Fruit fly (Drosophila melanogaster) ovary, adult (tissue): ENCODE results near the gene papi.

Source experiments
- CG17801 ChIP-seq: fragments of 200-800 bp; optimal IDR thresholded peaks from 2 replicates; lab custom pipeline; 2019; ENCODE audit warnings: missing biosample characterization, mild to moderate bottlenecking, missing genetic modification characterization, moderate library complexity; ENCODE audit not compliant: partially characterized antibody

The papi gene

DNA sequence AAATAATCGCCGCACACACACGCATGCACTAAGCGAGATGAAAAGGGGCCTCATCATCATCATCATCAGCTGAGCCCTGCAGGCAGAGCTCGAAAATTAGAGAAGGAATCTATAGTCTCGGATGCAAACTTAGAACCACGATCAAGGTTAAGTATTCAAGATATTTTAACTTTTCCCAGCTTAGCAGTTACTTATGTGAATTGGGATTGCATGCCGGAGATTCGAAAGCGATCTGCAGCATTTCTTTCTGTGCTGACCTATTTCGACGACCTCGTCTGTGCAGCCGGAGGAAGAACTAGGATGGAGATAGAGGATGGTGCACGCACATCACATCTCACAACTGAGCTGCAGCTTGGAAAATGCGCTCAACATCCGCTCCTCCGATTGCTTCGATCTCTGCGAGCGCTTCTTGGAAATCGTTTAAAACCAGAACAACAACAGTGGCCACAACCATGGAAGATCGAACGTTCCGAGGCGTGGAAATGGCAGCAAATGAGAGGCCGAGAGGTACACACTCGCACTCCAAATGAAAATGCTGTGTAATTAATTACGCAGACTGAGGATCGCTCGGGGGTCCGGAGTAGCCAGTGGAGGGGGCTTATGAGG is 37.7 kb upstream of the papi start:
- TF ChIP-seq CG17801 (GFP tag; lab: Kevin White, UChicago) = no peak

DNA sequence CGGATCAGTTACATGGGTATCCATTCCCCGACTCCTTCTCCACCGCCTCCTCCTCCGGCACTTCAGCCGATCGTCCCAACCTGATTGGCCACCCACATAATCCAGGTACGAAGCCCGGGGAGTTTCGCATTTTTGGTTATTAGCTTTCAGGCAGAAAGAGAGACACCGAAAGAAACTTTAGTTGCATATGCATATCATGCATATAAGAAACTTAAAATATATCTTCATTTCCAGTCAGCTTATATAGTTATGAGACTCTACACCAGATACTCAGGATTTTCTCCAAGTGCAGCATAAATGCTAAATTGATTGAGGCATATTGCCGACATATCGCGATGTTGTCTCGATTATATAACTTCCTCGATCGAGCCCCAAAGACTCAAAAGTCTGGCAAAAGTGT is 36.4 kb upstream of the papi start:
- no peak for TF ChIP-seq CG17801 (GFP tag; lab: Kevin White, UChicago)

DNA sequence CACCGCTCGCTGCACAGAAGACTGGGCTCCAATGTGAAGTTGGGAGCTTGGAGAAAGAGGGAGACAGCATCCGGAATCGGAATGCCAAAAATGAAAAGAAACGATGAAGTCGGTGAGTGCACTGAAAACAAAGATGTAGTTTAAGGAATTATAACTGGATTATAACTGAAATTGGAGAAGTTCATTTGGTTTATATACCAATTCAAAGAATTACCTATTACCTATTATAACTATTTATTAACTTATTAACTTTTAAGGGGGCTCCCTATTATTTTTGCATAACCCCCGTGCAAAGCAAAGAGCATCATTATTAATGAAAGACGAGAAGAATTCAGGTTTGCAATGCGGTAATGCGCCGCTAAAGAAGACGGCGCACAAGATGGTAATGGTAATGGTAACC is 35.9 kb upstream of the papi start:
- TF ChIP-seq CG17801 (GFP tag; lab: Kevin White, UChicago) = no peak

DNA sequence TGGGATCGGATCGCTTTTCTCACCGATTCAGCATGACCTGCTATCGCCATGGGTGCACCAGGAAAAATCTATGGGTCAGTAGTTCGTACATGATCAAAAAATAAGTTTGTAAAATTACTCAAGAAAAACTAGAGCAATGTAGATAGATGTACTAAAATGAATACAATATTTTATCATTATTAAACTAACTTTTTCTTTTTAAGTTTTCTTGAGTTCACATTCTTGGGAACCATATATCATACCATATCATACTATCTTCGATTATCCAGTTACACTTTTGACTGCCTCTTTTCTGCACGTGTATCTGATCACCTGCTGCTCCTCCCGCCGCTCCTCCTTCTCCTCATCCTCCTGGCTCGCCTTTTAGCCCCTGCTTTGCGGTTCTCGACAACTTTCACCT is 35.2 kb upstream of the papi start:
- no peak for TF ChIP-seq CG17801 (GFP tag; lab: Kevin White, UChicago)

DNA sequence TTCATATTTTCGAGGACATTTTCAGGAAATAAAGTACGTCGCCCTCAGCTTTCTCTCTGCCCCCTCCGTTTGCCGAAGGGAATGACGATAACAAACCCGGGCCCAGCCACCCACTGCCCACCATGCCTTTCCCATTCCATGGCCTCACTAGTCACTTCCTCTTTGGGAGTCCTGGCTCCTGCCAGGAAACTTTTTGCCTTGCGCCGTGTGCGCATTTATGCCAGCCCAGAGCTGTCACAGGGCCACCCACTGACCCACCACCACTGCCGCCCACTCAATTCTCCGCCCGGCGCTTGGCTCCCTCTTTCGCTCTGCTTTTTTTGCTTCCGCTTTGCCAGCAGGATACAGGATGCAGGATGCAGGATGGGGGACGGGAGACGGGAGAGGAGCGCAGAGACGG is 33.1 kb upstream of the papi start:
- no peak for TF ChIP-seq CG17801 (GFP tag; lab: Kevin White, UChicago)

DNA sequence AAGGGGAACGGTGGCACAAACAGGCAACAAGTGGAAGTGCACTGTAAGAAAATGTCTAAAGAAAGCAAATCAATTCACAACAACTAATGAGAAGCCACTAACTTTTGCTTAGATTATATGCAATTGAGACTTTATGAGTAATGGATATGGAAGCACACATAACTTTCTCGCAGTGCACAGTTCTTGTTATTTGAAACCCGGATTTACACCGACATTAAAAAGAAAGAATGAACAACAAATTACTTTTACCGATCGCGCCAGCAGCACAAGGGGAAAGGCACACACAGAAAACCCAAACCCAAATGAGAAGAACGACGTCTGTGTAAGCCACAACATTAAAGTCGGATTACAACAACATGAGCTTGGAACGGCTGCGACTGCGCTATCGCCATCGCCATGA is 31.4 kb upstream of the papi start:
- no peak for TF ChIP-seq CG17801 (GFP tag; lab: Kevin White, UChicago)

DNA sequence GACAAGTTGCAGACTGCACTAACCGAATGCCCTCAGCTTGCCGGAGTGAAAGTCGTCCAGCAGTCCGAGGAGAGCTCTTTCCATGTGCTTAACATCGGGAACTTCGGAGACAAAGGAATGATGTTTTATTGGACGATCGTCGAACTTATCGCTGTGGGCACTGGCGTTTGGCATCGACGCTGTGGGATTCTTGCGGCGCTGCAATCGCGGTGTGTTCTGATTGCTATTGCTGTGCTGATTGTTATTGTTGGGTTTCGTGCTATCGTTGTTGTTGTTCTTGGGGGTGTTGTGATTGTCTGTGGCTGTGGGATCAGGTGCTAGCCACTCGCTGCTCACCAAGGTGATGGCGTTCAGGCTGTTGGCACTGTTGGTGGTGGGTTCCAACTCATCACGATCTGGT is 29.9 kb upstream of the papi start:
- TF ChIP-seq CG17801 (GFP tag; lab: Kevin White, UChicago) = no peak

DNA sequence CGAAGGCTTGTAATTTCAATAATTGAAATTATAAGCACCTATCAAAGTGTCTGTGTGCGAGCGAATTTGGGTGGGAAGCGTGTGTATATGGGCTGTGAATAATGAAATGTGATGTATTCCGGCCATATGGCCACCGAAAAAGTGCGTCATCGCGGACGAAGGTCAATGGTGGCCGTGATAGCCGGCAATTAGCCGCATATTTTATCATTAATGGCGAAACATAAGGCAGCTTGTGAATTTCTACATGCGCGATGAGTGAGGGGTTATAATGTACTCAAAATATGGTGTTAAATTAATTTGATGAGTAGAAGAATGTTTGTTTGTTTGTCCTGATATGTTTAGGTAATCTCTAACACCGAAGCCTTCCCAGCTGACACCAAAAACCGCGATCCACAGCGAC is 29.1 kb upstream of the papi start:
- no peak for TF ChIP-seq CG17801 (GFP tag; lab: Kevin White, UChicago)

DNA sequence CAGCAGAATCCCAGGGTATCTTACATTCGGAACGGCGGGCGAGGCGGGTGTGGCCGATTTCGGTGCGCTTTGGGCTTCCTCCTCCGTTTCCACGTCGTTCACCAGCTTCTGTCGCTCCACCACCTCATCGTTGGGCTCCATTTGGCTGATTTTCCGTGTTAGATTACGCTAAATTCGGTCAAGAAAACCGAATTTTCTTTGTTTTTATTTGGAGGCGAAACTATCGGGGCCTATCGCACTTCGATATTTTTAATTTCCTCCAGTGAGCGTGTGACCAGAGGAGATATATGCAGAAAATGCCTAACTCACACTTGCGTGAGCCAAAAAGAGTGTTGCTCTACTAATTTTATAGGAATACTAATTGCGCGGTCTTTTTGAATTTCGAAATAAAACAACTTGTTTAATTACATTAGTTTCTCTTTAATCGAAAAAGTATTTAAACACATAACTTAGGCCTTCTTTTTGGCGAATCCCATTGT is 28.4 kb upstream of the papi start, which contains the start of gene CG10874:
Gene CG10874, minus strand, starts transcription at position 264 of the 479 bp plus-strand sequence.
- peak; percentile 57 for TF ChIP-seq CG17801 (GFP tag; lab: Kevin White, UChicago)

DNA sequence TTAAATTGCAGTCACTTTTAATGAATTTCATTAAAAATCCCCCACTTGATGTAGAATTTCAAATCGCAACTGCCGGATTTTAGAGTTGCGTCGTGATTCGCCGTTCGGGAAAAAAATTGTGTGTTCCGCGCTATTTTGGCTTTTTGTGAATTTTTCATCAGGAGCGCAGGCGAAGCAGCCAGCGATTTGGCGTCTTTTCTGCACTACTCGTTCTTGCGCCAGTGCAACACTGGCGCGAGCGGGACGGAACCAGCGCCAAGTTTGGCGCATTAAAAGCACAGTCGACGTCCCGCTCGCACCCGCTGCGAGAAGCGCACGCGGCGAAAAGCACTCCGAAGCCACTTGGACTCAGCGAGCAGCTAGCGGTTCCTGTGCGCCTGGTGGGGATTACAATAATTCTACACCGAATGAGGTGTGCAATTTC is 27.2 kb upstream of the papi start:
- peak; percentile 83 for TF ChIP-seq CG17801 (GFP tag; lab: Kevin White, UChicago)

DNA sequence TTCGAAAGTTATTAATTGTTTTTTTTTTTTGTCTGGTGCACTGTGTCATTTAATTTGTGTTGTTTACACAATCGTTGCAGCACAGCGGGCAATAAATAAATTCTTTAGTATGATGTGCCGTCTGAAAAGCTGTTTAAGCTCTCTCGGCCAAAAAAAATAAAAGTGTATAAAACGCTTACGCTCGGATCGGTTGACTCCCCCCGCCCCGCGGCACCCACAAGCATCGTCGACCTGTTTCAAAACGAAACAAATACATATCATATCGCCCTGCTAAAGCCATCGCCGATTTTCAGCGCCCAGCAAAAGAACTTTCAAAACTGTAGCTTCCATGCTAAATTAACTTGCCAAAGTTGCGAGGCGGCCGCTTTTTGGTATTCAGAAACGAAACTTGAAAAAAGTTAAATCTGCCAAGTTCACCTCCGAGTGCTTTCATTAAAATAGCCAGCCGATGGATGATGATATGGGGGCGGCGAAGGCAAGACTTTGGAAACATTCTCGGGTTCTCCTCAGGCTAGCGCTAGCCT is 26.2 kb upstream of the papi start:
- no peak for TF ChIP-seq CG17801 (GFP tag; lab: Kevin White, UChicago)

DNA sequence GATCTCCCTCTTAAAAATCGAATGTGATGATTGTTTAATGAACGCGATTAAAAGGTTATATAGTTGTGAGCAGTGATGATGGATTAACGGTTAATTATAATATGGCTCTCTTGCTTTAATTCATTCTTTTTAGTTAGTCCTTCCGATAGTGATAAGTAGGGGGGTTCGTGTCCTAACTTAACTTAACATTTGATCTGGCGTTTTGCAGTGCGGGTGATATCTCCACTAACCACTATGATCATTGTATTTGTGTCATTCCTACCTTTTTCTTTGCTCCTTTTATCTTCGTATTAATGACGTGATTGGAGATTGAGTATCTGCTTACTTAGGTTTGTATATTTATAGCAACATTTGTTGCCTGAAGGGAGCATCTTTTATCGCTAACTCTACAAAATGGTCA is 25.2 kb upstream of the papi start:
- TF ChIP-seq CG17801 (GFP tag; lab: Kevin White, UChicago) = no peak

DNA sequence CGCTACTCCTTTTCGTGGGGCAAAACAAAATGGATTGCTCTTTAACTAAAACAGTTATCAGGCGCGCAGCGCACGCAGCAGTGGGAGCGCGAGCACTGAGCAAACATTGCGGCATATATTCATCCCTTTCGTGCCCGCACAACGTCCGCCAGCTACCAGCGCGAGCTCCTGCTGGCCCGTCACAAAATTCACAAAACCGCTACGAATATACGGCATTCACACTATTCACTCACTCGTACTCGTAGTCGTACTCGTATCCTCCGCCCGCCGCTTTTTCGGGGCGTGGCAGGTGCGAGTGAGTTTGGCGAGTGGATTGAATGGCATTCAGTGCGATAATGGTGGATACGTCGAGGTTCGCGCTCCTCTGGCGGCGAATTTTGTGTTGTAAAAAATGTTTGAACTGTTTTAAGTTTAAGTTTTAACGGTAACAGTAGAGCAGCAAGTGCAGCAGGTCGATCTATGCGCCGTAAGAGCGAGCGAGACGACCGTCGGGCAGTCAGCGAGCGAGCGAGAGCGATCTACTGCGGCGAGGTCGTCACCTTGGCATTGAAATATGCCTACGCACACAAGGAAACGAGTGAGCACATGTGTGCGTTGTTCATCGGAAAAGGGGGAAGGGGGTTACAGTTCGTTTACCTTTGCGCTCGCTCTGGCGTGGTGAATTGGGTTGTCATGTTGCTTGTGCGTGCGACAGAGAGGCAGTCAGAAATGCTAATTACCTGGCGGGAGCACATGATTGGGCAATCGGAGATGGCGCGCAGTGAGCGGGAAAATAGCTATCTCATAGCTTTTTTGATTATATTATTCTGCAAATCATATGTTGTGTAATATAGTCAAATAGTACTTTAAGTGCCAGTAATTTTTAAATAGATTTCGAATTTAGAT is 23.7 kb upstream of the papi start:
- TF ChIP-seq CG17801 (GFP tag; lab: Kevin White, UChicago) = no peak

DNA sequence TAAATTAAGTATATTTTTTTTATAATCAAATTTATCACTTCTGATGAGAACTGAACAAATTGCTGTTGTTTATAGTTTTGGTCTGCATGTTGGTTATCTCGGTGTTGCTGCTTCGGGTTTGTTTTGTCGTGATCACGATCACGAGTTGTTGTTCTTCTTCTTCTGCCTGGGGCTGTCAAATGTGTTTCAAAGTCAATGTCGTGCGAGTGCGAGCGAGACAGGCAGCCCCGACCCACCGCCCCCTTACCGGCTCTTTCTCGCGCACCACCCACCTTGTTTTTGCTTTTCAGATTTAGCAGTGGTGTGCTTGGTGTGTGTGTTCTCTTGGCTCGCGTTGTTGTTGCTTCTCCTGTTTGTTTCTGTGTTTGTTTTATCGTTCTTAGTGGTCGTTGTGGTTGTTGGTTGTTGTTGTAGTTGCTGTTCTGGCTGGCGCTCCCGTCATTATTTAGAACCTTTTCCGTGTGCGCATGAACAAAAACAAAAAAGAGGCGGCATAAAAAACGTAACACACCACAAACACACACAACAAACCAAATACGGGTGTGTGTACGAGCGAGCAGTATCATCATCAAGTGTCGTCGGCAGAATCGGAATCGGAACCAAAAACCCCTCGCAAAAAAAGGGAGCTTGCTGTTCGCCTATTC is 23.0 kb upstream of the papi start, which contains the start of gene COX7AL2:
Gene COX7AL2, minus strand, starts transcription at position 438 of the 644 bp plus-strand sequence.
- no peak for TF ChIP-seq CG17801 (GFP tag; lab: Kevin White, UChicago)

DNA sequence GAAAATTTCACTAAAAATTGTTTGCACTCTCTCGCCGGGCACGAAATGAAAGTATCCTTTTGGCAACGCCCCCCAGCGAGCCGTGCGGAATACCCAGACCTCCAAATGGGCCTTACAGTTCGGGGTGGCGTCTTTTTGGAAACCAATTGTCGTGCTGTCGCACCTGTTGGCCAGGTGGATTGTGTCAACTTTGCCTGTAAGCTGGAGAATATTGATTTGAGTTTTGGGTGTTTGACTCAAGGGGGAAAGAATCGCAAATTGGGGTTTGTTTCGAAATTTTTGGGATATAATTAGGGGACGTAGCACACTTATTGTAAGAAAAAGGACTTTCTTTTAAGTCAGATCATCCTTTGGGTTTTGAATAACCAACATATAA is 22.4 kb upstream of the papi start:
- TF ChIP-seq CG17801 (GFP tag; lab: Kevin White, UChicago) = no peak
